Fruit fly (Drosophila melanogaster): ENCODE measurements around the gene CG6012.

DNA sequence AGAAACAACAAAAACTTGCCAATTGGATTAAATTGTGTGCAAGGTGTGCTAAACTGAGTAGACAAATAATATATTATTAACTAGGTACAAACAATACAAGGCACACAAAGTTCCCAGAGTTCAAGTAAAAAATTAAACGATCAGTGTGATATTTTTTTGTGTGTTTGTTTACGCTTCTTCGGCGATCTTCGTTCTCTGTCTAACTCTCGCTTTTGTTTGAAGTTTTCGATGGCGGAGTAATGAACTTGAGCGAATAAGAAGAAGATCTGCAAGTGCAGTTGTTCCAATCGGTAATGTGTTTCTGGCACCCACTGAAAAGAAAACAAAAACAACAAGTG is 44.6 kb downstream of the CG6012 start:
- no peak for TF ChIP-seq OdsH (GFP tag; optimal IDR thresholded peaks at IDR 0.05)
- no peak for TF ChIP-seq foxo (GFP tag; optimal IDR thresholded peaks at IDR 0.05)
- TF ChIP-seq sv (GFP tag; optimal IDR thresholded peaks at IDR 0.05): no peak
- TF ChIP-seq psq (GFP tag; optimal IDR thresholded peaks at IDR 0.05): no peak
- TF ChIP-seq Hr78 (GFP tag; optimal IDR thresholded peaks at IDR 0.05): no peak
- TF ChIP-seq fru (GFP tag; optimal IDR thresholded peaks at IDR 0.05): no peak
- no peak for TF ChIP-seq h (GFP tag; optimal IDR thresholded peaks at IDR 0.05)
- TF ChIP-seq brk (GFP tag; optimal IDR thresholded peaks at IDR 0.05): no peak
- TF ChIP-seq Rel (GFP tag; optimal IDR thresholded peaks at IDR 0.05): no peak
- TF ChIP-seq Rel (tag; optimal IDR thresholded peaks at IDR 0.05): no peak
